Worm (Caenorhabditis elegans) whole organism, L1 larva: ENCODE measurements around the gene F48E3.9.
A peak's percentile ranks its signal among the peaks of the same experiment; 100 is the strongest.

ENCODE experiments used
- C04F5.9 ChIP-seq: sonication (generic microtip); optimal IDR thresholded peaks from 2 replicates; lab custom pipeline; 2016; ENCODE audit warnings: missing genetic modification characterization, missing compliant biosample characterization
- C34B4.2 ChIP-seq: sonication (generic microtip); optimal IDR thresholded peaks from 2 replicates; lab custom pipeline; 2017; ENCODE audit warnings: mild to moderate bottlenecking, missing genetic modification characterization, missing compliant biosample characterization
- Y116A8C.19 ChIP-seq: sonication (generic microtip); optimal IDR thresholded peaks from 2 replicates; lab custom pipeline; 2016; ENCODE audit warnings: missing compliant biosample characterization, missing genetic modification characterization, borderline replicate concordance
- aha-1 ChIP-seq: fragments of 150-350 bp; optimal IDR thresholded peaks from 2 replicates; lab custom pipeline; 2014; ENCODE audit warnings: missing biosample characterization, missing genetic modification characterization
- ama-1 ChIP-seq: fragments of 150-350 bp; optimal IDR thresholded peaks from 2 replicates; lab custom pipeline; 2014
- ceh-8 ChIP-seq: fragments of 200-800 bp; sonication (Bioruptor generic); optimal IDR thresholded peaks from 2 replicates; lab custom pipeline; 2018; ENCODE audit warnings: mild to moderate bottlenecking, missing genetic modification characterization, moderate library complexity, missing compliant biosample characterization
- ceh-88 ChIP-seq: fragments of 200-800 bp; sonication (Bioruptor generic); IDR thresholded peaks from 2 replicates; pipeline ENCODE4 v1.3.6; 2022; ENCODE audit warnings: missing genetic modification characterization, missing compliant biosample characterization
- ces-1 ChIP-seq: fragments of 150-350 bp; optimal IDR thresholded peaks from 2 replicates; lab custom pipeline; 2014; ENCODE audit warnings: missing biosample characterization, missing genetic modification reagents, missing genetic modification characterization
- dpl-1 ChIP-seq, 3 experiments: fragments of 150-350 bp in 2 of 3; sonication (generic microtip) in 1 of 3; optimal IDR thresholded peaks; 2 replicates each; lab custom pipeline; 2014 to 2017; ENCODE audit warnings: missing biosample characterization in 3 of 3, missing genetic modification characterization in 3 of 3, missing genetic modification reagents in 3 of 3
- egl-13 ChIP-seq: sonication (generic microtip); optimal IDR thresholded peaks from 2 replicates; lab custom pipeline; 2016; ENCODE audit warnings: missing genotype, missing genetic modification reagents, missing genetic modification characterization, missing compliant biosample characterization
- egl-27 ChIP-seq, 2 experiments: fragments of 150-350 bp in 1 of 2; sonication (generic microtip); optimal IDR thresholded peaks; 3 replicates each; lab custom pipeline; 2017 to 2018; ENCODE audit warnings: missing biosample characterization in 2 of 2, missing genetic modification characterization in 2 of 2, missing genetic modification reagents in 2 of 2
- elt-3 ChIP-seq, 6 experiments: fragments of 150-350 bp in 1 of 6; sonication (generic microtip); optimal IDR thresholded peaks; 2 replicates each; lab custom pipeline; 2017 to 2018; ENCODE audit warnings: missing biosample characterization in 6 of 6, missing genetic modification characterization in 6 of 6, inconsistent platforms in 1 of 6
- fkh-10 ChIP-seq: sonication (generic microtip); optimal IDR thresholded peaks from 2 replicates; lab custom pipeline; 2017; ENCODE audit warnings: missing biosample characterization, missing genetic modification reagents, missing genetic modification characterization
- fkh-8 ChIP-seq: sonication (generic microtip); optimal IDR thresholded peaks from 2 replicates; lab custom pipeline; 2016; ENCODE audit warnings: mild to moderate bottlenecking, missing genetic modification characterization, missing compliant biosample characterization
- grh-1 ChIP-seq: fragments of 200-800 bp; sonication (Bioruptor generic); IDR thresholded peaks from 2 replicates; pipeline ENCODE4 v1.3.6; 2022; ENCODE audit warnings: missing genetic modification reagents, missing genetic modification characterization, missing compliant biosample characterization
- hlh-4 ChIP-seq: sonication (generic microtip); optimal IDR thresholded peaks from 2 replicates; lab custom pipeline; 2016; ENCODE audit warnings: mild to moderate bottlenecking, missing genetic modification characterization, missing compliant biosample characterization
- hpl-2 ChIP-seq: fragments of 150-350 bp; optimal IDR thresholded peaks from 2 replicates; lab custom pipeline; 2014; ENCODE audit warnings: missing biosample characterization, missing genetic modification reagents, missing genetic modification characterization
- isw-1 ChIP-seq: fragments of 200-800 bp; sonication (Bioruptor generic); IDR thresholded peaks from 2 replicates; pipeline ENCODE4 v1.3.6; 2022; ENCODE audit warnings: missing genetic modification characterization, missing compliant biosample characterization
- lin-14 ChIP-seq: fragments of 200-800 bp; sonication (Bioruptor generic); optimal IDR thresholded peaks from 2 replicates; lab custom pipeline; 2018; ENCODE audit warnings: mild to moderate bottlenecking, missing genetic modification characterization, moderate library complexity, missing compliant biosample characterization
- lin-15B ChIP-seq: fragments of 150-350 bp; sonication (generic microtip); optimal IDR thresholded peaks from 3 replicates; lab custom pipeline; 2014; ENCODE audit warnings: missing biosample characterization, missing genetic modification characterization
- lin-39 ChIP-seq: fragments of 150-350 bp; optimal IDR thresholded peaks from 2 replicates; lab custom pipeline; 2014; ENCODE audit warnings: missing biosample characterization, missing genetic modification reagents, missing genetic modification characterization
- lir-3 ChIP-seq: sonication (generic microtip); optimal IDR thresholded peaks from 2 replicates; lab custom pipeline; 2016; ENCODE audit warnings: mild to moderate bottlenecking, missing genetic modification characterization, moderate library complexity, missing compliant biosample characterization; ENCODE audit not compliant: poor library complexity
- lsy-2 ChIP-seq, 2 experiments: fragments of 150-350 bp; optimal IDR thresholded peaks; 2 replicates each; lab custom pipeline; 2014; ENCODE audit warnings: missing biosample characterization in 2 of 2, missing genetic modification characterization in 2 of 2
- mef-2 ChIP-seq: fragments of 150-350 bp; optimal IDR thresholded peaks from 2 replicates; lab custom pipeline; 2014; ENCODE audit warnings: missing biosample characterization, missing genetic modification characterization
- nhr-11 ChIP-seq: fragments of 150-350 bp; optimal IDR thresholded peaks from 2 replicates; lab custom pipeline; 2014; ENCODE audit warnings: missing biosample characterization, missing genetic modification characterization
- nhr-237 ChIP-seq: fragments of 150-350 bp; optimal IDR thresholded peaks from 2 replicates; lab custom pipeline; 2014; ENCODE audit warnings: missing biosample characterization, missing genetic modification characterization
- nhr-71 ChIP-seq: sonication (generic microtip); optimal IDR thresholded peaks from 2 replicates; lab custom pipeline; 2016; ENCODE audit warnings: mild to moderate bottlenecking, missing genetic modification characterization, moderate library complexity, missing compliant biosample characterization
- nhr-76 ChIP-seq: sonication (generic microtip); optimal IDR thresholded peaks from 2 replicates; lab custom pipeline; 2017; ENCODE audit warnings: missing biosample characterization, missing genetic modification characterization
- nhr-77 ChIP-seq: fragments of 150-350 bp; optimal IDR thresholded peaks from 2 replicates; lab custom pipeline; 2014; ENCODE audit warnings: missing biosample characterization, missing genetic modification characterization
- nhr-85 ChIP-seq: sonication (generic microtip); peaks from one replicate; lab custom pipeline; 2016; ENCODE audit warnings: missing genetic modification characterization, inconsistent platforms, missing compliant biosample characterization
- nhr-90 ChIP-seq: sonication (generic microtip); optimal IDR thresholded peaks from 2 replicates; lab custom pipeline; 2016; ENCODE audit warnings: mild to moderate bottlenecking, missing genetic modification characterization, missing compliant biosample characterization; ENCODE audit not compliant: poor library complexity
- pag-3 ChIP-seq: sonication (generic microtip); optimal IDR thresholded peaks from 2 replicates; lab custom pipeline; 2017; ENCODE audit warnings: missing genetic modification characterization, mild to moderate bottlenecking, missing compliant biosample characterization, antibody characterized with exemption, borderline replicate concordance; ENCODE audit not compliant: insufficient read depth
- pax-3 ChIP-seq: fragments of 200-800 bp; sonication (Bioruptor generic); optimal IDR thresholded peaks from 2 replicates; lab custom pipeline; 2018; ENCODE audit warnings: mild to moderate bottlenecking, missing genetic modification characterization, moderate library complexity, missing compliant biosample characterization
- sox-4 ChIP-seq: sonication (generic microtip); optimal IDR thresholded peaks from 2 replicates; lab custom pipeline; 2016; ENCODE audit warnings: missing genetic modification characterization, missing compliant biosample characterization
- sup-37 ChIP-seq: fragments of 200-800 bp; sonication (Bioruptor generic); optimal IDR thresholded peaks from 2 replicates; lab custom pipeline; 2018; ENCODE audit warnings: mild to moderate bottlenecking, missing genetic modification characterization, missing compliant biosample characterization
- swsn-7 ChIP-seq: sonication (generic microtip); optimal IDR thresholded peaks from 2 replicates; lab custom pipeline; 2016; ENCODE audit warnings: missing genetic modification characterization, missing compliant biosample characterization
- tbx-2 ChIP-seq: sonication (generic microtip); optimal IDR thresholded peaks from 2 replicates; lab custom pipeline; 2016; ENCODE audit warnings: missing genetic modification characterization, missing compliant biosample characterization
- unc-130 ChIP-seq: fragments of 150-350 bp; optimal IDR thresholded peaks from 2 replicates; lab custom pipeline; 2017; ENCODE audit warnings: missing biosample characterization, missing genetic modification characterization, inconsistent platforms
- unc-30 ChIP-seq: sonication (generic microtip); optimal IDR thresholded peaks from 2 replicates; lab custom pipeline; 2017; ENCODE audit warnings: missing biosample characterization, missing genetic modification characterization
- unc-62 ChIP-seq: fragments of 150-350 bp; optimal IDR thresholded peaks from 2 replicates; lab custom pipeline; 2014; ENCODE audit warnings: missing biosample characterization, missing genetic modification reagents, missing genetic modification characterization
- unc-86 ChIP-seq: sonication (generic microtip); optimal IDR thresholded peaks from 2 replicates; lab custom pipeline; 2016; ENCODE audit warnings: missing genetic modification characterization, missing compliant biosample characterization
- unc-98 ChIP-seq: fragments of 200-800 bp; sonication (Bioruptor generic); IDR thresholded peaks from 2 replicates; pipeline ENCODE4 v1.3.6; 2022; ENCODE audit warnings: missing genetic modification characterization, missing compliant biosample characterization
- ztf-11 ChIP-seq, 2 experiments: sonication (generic microtip); optimal IDR thresholded peaks; 2 replicates each; lab custom pipeline; 2016 to 2017; ENCODE audit warnings: missing genetic modification characterization in 2 of 2, missing biosample characterization in 1 of 2, missing compliant biosample characterization in 1 of 2

Gene F48E3.9

ce11 chrX:7463637-7464036 is 17.2 kb upstream of the F48E3.9 start, which contains the start of gene sox-2:
sox-2 (minus strand) TSS chrX:7463736.
- TF ChIP-seq unc-86 (tag; lab: Kevin White, UChicago): peak; percentile 2
- TF ChIP-seq lin-14 (GFP tag; lab: Kevin White, UChicago): peak; percentile 33
- no peak for TF ChIP-seq nhr-71 (tag; lab: Kevin White, UChicago)
- peak; percentile 31 for TF ChIP-seq fkh-10 (GFP tag; lab: Kevin White, UChicago)
- TF ChIP-seq egl-27 (tag; optimal IDR thresholded peaks at IDR 0.05; lab: Kevin White, UChicago): no peak

- TF ChIP-seq ces-1 (GFP tag; lab: Kevin White, UChicago) (no peak), ama-1 (lab: Kevin White, UChicago) (no peak), lin-14 (GFP tag; lab: Kevin White, UChicago) (peak; percentile 20), nhr-85 (tag; lab: Kevin White, UChicago) (peak; percentile 24), lsy-2 (tag; optimal IDR thresholded peaks at IDR 0.05; lab: Kevin White, UChicago) (peak in 1 of 2 experiments; percentile 68), lin-39 (tag; lab: Kevin White, UChicago) (no peak), unc-30 (no peak), unc-86 (tag; lab: Kevin White, UChicago) (peak; percentile 4), nhr-90 (tag; lab: Kevin White, UChicago) (no peak), nhr-237 (no peak)
- TF ChIP-seq, all 84 proteins: peak for 4
Observed at ce11 chrX:7464389-7464788, 16.5 kb upstream of the F48E3.9 start.

- TF ChIP-seq ceh-8: no peak
- no peak for TF ChIP-seq lir-3 (tag; lab: Kevin White, UChicago)
- no peak for TF ChIP-seq pag-3
- no peak for TF ChIP-seq ceh-88 (GFP tag; lab: Robert Waterston, UW)
- no peak for TF ChIP-seq unc-130 (tag; lab: Kevin White, UChicago)
Observed at ce11 chrX:7466682-7467081, 14.2 kb upstream of the F48E3.9 start.

- TF ChIP-seq lin-15B (no peak), fkh-8 (tag; lab: Kevin White, UChicago) (no peak), C34B4.2 (tag; lab: Kevin White, UChicago) (no peak), hlh-4 (tag; lab: Kevin White, UChicago) (no peak), egl-27 (tag; optimal IDR thresholded peaks at IDR 0.05; lab: Kevin White, UChicago) (no peak), sup-37 (GFP tag; lab: Kevin White, UChicago) (no peak), sox-4 (tag; lab: Kevin White, UChicago) (no peak), nhr-76 (no peak), aha-1 (tag; lab: Kevin White, UChicago) (no peak), ztf-11 (tag; optimal IDR thresholded peaks at IDR 0.05; lab: Kevin White, UChicago) (no peak), isw-1 (no peak), nhr-11 (no peak), elt-3 (tag; optimal IDR thresholded peaks at IDR 0.05; lab: Kevin White, UChicago) (no peak), ceh-8 (no peak)
- TF ChIP-seq, all 84 proteins: peak for 0
Observed at ce11 chrX:7469907-7470306, 10.9 kb upstream of the F48E3.9 start.

ce11 chrX:7474968-7475433 is 5.9 kb upstream of the F48E3.9 start, which contains the start of gene coh-1:
coh-1 (minus strand) TSS chrX:7475018.
- peak; percentile 33 for TF ChIP-seq unc-86 (tag; lab: Kevin White, UChicago)
- peak; percentile 77 for TF ChIP-seq nhr-71 (tag; lab: Kevin White, UChicago)
- peak; percentile 19 for TF ChIP-seq fkh-10 (GFP tag; lab: Kevin White, UChicago)
- TF ChIP-seq C04F5.9: no peak
- TF ChIP-seq hpl-2 (GFP tag; lab: Kevin White, UChicago): no peak
- TF ChIP-seq ama-1 (lab: Kevin White, UChicago): no peak
- TF ChIP-seq unc-98 (GFP tag; lab: Robert Waterston, UW): no peak
- peak; percentile 27 for TF ChIP-seq lin-15B
- no peak for TF ChIP-seq ztf-11 (tag; optimal IDR thresholded peaks at IDR 0.05; lab: Kevin White, UChicago)
- peak; percentile 69 for TF ChIP-seq tbx-2 (tag; lab: Kevin White, UChicago)
- no peak for TF ChIP-seq mef-2 (tag; lab: Kevin White, UChicago)
- peak; percentile 69 for TF ChIP-seq swsn-7
- no peak for TF ChIP-seq unc-130 (tag; lab: Kevin White, UChicago)
- TF ChIP-seq aha-1 (tag; lab: Kevin White, UChicago): no peak
- TF ChIP-seq pag-3: no peak
- TF ChIP-seq nhr-77 (tag; lab: Kevin White, UChicago): peak; percentile 15
- TF ChIP-seq unc-62 (GFP tag; lab: Kevin White, UChicago): no peak
- peak; percentile 8 to 40 (median 34) for TF ChIP-seq dpl-1 (GFP tag; optimal IDR thresholded peaks at IDR 0.05; lab: Kevin White, UChicago)
- TF ChIP-seq hlh-4 (tag; lab: Kevin White, UChicago): no peak
- no peak; the same call in 1 of the 2 replicates for TF ChIP-seq grh-1 (GFP tag; lab: Robert Waterston, UW)
- no peak for TF ChIP-seq pax-3 (tag; lab: Kevin White, UChicago)
- TF ChIP-seq ceh-8: no peak
- TF ChIP-seq nhr-11: no peak
- peak; percentile 34 for TF ChIP-seq egl-13 (tag; lab: Kevin White, UChicago)
- TF ChIP-seq Y116A8C.19 (tag; lab: Kevin White, UChicago): no peak
